Fruit fly (Drosophila melanogaster): ENCODE results near the gene CG9578.

CG9578 gene

dm6 chrX:20165773-20166412, 4.1 kb upstream of the CG9578 start, which contains the start of gene Phf7 (continued):
- TF ChIP-seq CG18011 (GFP tag; optimal IDR thresholded peaks at IDR 0.05) (no peak), CG17568 (GFP tag; optimal IDR thresholded peaks at IDR 0.05) (no peak), CG14667 (GFP tag; IDR thresholded peaks at IDR 0.05) (peak; percentile 42; the same call in 1 of the 2 replicates), chinmo (GFP tag; IDR thresholded peaks at IDR 0.05; ENCODE audit: partially characterized antibody) (no peak), sqz (GFP tag; optimal IDR thresholded peaks at IDR 0.05) (peak; percentile 62), otp (GFP tag; IDR thresholded peaks at IDR 0.05) (no peak), Hmr (GFP tag; optimal IDR thresholded peaks at IDR 0.05) (no peak), nau (GFP tag; optimal IDR thresholded peaks at IDR 0.05) (no peak), CG14965 (GFP tag; optimal IDR thresholded peaks at IDR 0.05; ENCODE audit: borderline replicate concordance) (no peak), Gsc (GFP tag; IDR thresholded peaks at IDR 0.05) (no peak), sens (GFP tag) (peak; percentile 53), CG13775 (GFP tag; optimal IDR thresholded peaks at IDR 0.05) (no peak), CG13287 (GFP tag; IDR thresholded peaks at IDR 0.05; ENCODE audit: partially characterized antibody) (peak; percentile 77), en (GFP tag; optimal IDR thresholded peaks at IDR 0.05) (no peak), CG34376 (GFP tag; optimal IDR thresholded peaks at IDR 0.05) (no peak), BEAF-32 (GFP tag; optimal IDR thresholded peaks at IDR 0.05) (peak; percentile 83), nom (GFP tag; optimal IDR thresholded peaks at IDR 0.05) (no peak), HHEX (GFP tag; optimal IDR thresholded peaks at IDR 0.05) (no peak), CG30020 (tag; optimal IDR thresholded peaks at IDR 0.05) (peak; percentile 98), CG12769 (tag; optimal IDR thresholded peaks at IDR 0.05) (no peak), gem (tag; optimal IDR thresholded peaks at IDR 0.05) (no peak), al (GFP tag; IDR thresholded peaks at IDR 0.05) (no peak), slou (GFP tag; optimal IDR thresholded peaks at IDR 0.05) (no peak), CG8388 (GFP tag; optimal IDR thresholded peaks at IDR 0.05) (no peak), CG9817 (tag; optimal IDR thresholded peaks at IDR 0.05) (no peak), gfzf (GFP tag; optimal IDR thresholded peaks at IDR 0.05) (peak; percentile 36), zf30C (GFP tag; optimal IDR thresholded peaks at IDR 0.05) (no peak), Usf (GFP tag; optimal IDR thresholded peaks at IDR 0.05) (no peak), oc (tag; optimal IDR thresholded peaks at IDR 0.05) (no peak), insv (GFP tag; optimal IDR thresholded peaks at IDR 0.05) (no peak), croc (GFP tag; conservative IDR thresholded peaks at IDR 0.05) (no peak), prd (optimal IDR thresholded peaks at IDR 0.05) (no peak), prd (GFP tag; IDR thresholded peaks at IDR 0.05) (no peak), Ssrp (tag; optimal IDR thresholded peaks at IDR 0.05) (no peak), unpg (GFP tag; optimal IDR thresholded peaks at IDR 0.05) (no peak), CG14860 (GFP tag; IDR thresholded peaks at IDR 0.05; ENCODE audit: partially characterized antibody) (peak; percentile 56; the same call in 2 of the 3 replicates), wor (GFP tag; IDR thresholded peaks at IDR 0.05) (no peak), Taf1 (GFP tag; IDR thresholded peaks at IDR 0.05) (no peak), pb (GFP tag; optimal IDR thresholded peaks at IDR 0.05) (no peak), Dip3 (GFP tag; optimal IDR thresholded peaks at IDR 0.05) (no peak), Bgb (GFP tag; IDR thresholded peaks at IDR 0.05; ENCODE audit: partially characterized antibody) (peak; percentile 86), HLHmδ (GFP tag; optimal IDR thresholded peaks at IDR 0.05) (no peak), psq (GFP tag; optimal IDR thresholded peaks at IDR 0.05) (no peak), MTF-1 (GFP tag; optimal IDR thresholded peaks at IDR 0.05; ENCODE audit: borderline replicate concordance) (no peak), ssp (GFP tag; IDR thresholded peaks at IDR 0.05) (peak; percentile 78), unc-4 (GFP tag; IDR thresholded peaks at IDR 0.05; ENCODE audit: partially characterized antibody) (peak; percentile 72), CG2712 (tag; optimal IDR thresholded peaks at IDR 0.05) (no peak), pum (GFP tag; optimal IDR thresholded peaks at IDR 0.05) (no peak), rib (GFP tag; IDR thresholded peaks at IDR 0.05) (no peak)
